Fruit fly (Drosophila melanogaster) Kc167 (cell line): Measurements from ENCODE around the gene CG9592.

Source experiments
- insv ChIP-seq: fragments of >200 bp; optimal IDR thresholded peaks from 3 replicates; lab custom pipeline; 2018; ENCODE audit warnings: missing external identifiers
- ttk ChIP-seq: sonication (Bioruptor generic); optimal IDR thresholded peaks from 2 replicates; lab custom pipeline; 2017; ENCODE audit warnings: missing external identifiers

DNA sequence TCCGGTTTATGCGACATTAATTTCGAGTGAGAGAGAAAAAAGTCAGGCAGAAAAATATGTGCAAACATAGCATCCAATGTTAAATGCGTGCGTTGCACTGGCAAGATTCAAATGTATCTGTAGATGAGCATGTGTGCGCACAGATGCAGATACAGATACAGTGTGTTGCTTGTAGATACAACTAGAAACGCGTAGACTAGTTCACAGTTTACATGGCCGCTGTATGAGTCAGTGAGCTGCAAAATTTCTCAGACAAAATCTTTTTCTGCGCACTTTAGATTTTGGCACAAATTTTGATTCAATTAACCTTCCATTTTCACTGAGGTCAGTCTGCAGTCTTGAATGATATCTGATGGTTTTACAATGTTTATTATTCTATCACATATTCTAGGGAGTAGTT, 38.6 kb downstream of the CG9592 start:
- TF ChIP-seq insv (lab: Kevin White, UChicago) (no peak), ttk (lab: Kevin White, UChicago) (no peak)
